Worm (Caenorhabditis elegans): ENCODE results near the gene mlc-7.

Gene mlc-7

DNA sequence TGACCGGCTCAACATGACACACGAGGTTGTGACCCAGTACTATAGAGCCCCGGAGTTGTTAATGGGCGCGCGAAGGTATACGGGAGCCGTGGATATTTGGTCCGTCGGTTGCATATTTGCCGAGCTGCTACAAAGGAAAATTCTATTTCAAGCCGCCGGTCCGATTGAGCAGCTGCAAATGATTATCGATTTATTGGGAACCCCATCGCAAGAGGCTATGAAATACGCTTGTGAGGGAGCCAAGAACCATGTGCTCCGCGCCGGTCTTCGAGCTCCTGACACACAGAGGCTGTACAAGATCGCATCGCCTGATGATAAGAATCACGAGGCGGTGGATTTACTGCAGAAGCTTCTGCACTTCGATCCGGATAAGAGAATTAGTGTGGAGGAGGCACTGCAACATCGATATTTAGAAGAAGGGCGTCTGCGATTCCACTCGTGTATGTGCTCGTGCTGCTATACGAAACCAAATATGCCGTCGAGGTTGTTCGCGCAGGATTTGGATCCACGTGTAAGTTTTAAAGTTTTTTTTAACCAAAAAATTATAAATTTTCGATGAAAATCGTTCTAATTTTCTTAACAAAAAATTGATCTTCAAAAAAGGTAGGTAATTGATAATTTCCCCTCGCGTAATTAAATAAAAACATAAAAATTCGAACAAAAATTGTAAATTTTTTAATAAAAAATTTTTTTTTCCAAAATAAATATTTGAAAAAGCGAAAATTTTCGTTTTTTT is 28.7 kb upstream of the mlc-7 start:
- no peak for TF ChIP-seq elt-2 (tag; optimal IDR thresholded peaks at IDR 0.05)
- no peak for TF ChIP-seq nhr-11 (tag; optimal IDR thresholded peaks at IDR 0.05)
- peak; percentile 46 for TF ChIP-seq ama-1 (optimal IDR thresholded peaks at IDR 0.05)

DNA sequence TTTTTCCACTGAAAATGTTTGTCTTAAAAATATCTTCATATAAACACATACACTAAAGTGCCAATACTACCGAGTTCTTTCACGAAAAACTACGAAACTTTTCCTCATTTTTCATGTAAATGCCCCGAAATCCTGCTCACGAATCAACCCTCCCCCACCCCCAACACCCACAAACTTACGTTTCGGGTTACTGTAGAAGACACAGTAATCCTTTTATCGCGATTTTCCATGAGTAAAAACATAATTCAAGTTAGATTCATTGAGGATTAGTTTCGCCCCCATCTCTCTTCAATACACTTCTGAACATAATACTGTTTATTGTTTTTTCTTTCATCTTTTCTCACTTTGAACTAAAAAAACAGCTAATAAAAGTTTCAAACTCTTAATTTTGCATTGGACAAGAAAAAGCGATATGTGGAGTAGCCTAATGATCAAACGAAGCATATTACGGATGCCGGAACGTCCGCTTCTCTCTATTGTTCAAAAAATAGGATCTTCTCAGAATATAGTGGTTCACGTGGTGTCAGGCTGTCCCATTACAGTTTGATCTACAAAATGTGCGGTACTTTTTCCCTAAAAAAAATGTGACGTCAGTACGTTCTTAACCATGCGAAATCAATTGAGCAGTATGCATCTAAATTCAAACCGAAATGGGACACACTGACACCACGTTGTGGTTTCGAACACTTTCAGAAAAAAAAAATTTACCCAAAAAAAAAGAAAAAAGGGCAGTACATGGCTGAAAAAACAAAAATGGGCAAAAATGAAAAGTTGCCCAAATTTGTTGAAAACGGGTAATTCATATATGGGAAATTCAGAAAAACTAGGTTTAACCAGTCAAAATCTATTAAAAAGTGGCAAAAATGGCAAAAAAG is 27.0 kb upstream of the mlc-7 start:
- TF ChIP-seq nhr-43 (tag; optimal IDR thresholded peaks at IDR 0.05; ENCODE audit: poor library complexity, severe bottlenecking): peak; percentile 32
- no peak for TF ChIP-seq unc-39 (tag; optimal IDR thresholded peaks at IDR 0.05)
- no peak for TF ChIP-seq pqm-1 (tag; optimal IDR thresholded peaks at IDR 0.05)
- peak; percentile 64 for TF ChIP-seq nhr-23 (tag; optimal IDR thresholded peaks at IDR 0.05)
- TF ChIP-seq ama-1 (optimal IDR thresholded peaks at IDR 0.05): peak; percentile 22
- no peak for TF ChIP-seq ceh-9 (tag; optimal IDR thresholded peaks at IDR 0.05)
- TF ChIP-seq elt-3 (tag; optimal IDR thresholded peaks at IDR 0.05): no peak
- peak; percentile 26 for TF ChIP-seq lsy-12 (tag; optimal IDR thresholded peaks at IDR 0.05)
- TF ChIP-seq snpc-4 (tag; optimal IDR thresholded peaks at IDR 0.05): no peak

DNA sequence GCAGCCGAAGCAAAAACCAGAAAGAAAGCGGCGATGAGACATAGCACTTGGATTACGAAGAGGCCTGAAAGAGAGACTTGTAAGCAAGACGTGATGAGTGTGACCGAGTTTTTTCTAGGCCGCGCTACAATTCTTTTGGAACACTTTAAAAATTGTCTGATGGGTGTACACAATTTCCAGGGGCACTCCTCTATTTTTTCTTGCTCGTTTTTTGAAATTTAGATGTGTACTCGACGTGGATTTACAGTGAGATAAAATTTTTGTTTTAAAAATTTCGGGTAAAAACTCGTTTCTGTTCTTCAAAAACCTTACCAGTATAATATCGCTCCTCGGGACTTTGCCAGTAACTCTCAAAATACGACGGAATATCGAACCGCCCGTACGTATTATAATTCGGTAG is 21.5 kb upstream of the mlc-7 start:
- TF ChIP-seq eor-1 (tag; optimal IDR thresholded peaks at IDR 0.05) (no peak), lin-39 (tag; optimal IDR thresholded peaks at IDR 0.05) (no peak), pha-4 (tag; optimal IDR thresholded peaks at IDR 0.05) (no peak), ceh-82 (tag; optimal IDR thresholded peaks at IDR 0.05) (no peak), egl-5 (tag; optimal IDR thresholded peaks at IDR 0.05) (no peak), hmg-11 (tag; optimal IDR thresholded peaks at IDR 0.05) (no peak), nfya-1 (tag; optimal IDR thresholded peaks at IDR 0.05; ENCODE audit: insufficient read depth) (no peak), elt-2 (tag; optimal IDR thresholded peaks at IDR 0.05) (no peak), nhr-77 (tag; optimal IDR thresholded peaks at IDR 0.05) (no peak), fkh-2 (tag; optimal IDR thresholded peaks at IDR 0.05) (no peak), nhr-25 (tag; optimal IDR thresholded peaks at IDR 0.05) (no peak), daf-12 (tag; optimal IDR thresholded peaks at IDR 0.05) (no peak), ceh-28 (tag; optimal IDR thresholded peaks at IDR 0.05) (no peak), nhr-23 (tag; optimal IDR thresholded peaks at IDR 0.05) (no peak)

DNA sequence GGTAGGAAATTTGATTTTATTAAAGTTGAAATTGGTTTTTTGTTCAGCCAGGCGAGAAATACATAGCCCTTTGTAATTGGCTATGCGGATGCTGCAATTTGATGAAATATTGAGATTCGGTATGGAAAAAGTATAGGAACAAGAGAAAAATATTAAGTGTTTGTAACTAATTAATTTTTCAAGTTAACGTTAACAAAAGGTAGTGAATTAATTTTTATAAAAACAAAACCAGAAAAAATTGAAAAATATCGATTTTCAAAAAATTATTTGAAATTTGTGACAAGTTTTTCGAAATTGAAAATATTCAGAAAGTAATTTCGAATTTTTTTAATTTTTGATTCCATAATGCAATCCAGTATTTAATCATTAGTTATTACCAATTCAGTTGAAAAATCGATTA is 19.7 kb upstream of the mlc-7 start, which contains the start of gene W06F12.2:
W06F12.2 (minus strand) TSS at position 101 of the 400 bp plus-strand sequence.
- TF ChIP-seq ceh-16 (tag; optimal IDR thresholded peaks at IDR 0.05) (no peak), fkh-10 (GFP tag; optimal IDR thresholded peaks at IDR 0.05) (no peak)

DNA sequence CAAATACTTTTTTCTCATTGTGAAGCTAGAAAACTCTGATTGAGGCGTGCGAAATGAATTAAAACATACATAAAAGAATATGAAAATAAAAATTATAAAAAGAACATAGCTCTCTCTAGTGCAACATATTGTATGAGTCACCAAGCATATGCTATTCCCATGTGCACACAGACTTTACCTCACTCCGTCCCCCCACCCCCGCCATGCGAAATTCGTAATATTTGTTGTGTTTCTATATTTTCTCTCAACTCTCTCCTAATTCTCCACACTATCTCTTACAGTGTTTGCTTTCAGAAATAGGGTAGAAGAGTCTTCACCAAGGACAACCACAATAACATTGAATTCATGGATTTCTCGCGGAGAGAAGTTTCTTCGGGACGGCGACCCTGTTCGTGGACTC is 18.6 kb upstream of the mlc-7 start:
- TF ChIP-seq jun-1 (tag; optimal IDR thresholded peaks at IDR 0.05) (no peak), nfya-1 (tag; optimal IDR thresholded peaks at IDR 0.05; ENCODE audit: insufficient read depth) (no peak), ztf-4 (tag; optimal IDR thresholded peaks at IDR 0.05) (no peak), pha-4 (tag; optimal IDR thresholded peaks at IDR 0.05) (peak; percentile 75), nhr-28 (tag; optimal IDR thresholded peaks at IDR 0.05) (no peak), nhr-76 (tag; optimal IDR thresholded peaks at IDR 0.05) (no peak), lin-15B (tag; optimal IDR thresholded peaks at IDR 0.05) (no peak), nhr-77 (tag; optimal IDR thresholded peaks at IDR 0.05) (no peak), pqm-1 (tag; optimal IDR thresholded peaks at IDR 0.05) (peak; percentile 51), elt-1 (tag; optimal IDR thresholded peaks at IDR 0.05) (no peak), snpc-4 (tag; optimal IDR thresholded peaks at IDR 0.05) (no peak), nhr-67 (tag; optimal IDR thresholded peaks at IDR 0.05) (no peak)
